Fruit fly (Drosophila melanogaster): ENCODE data around the gene CG10646.

The CG10646 gene

DNA sequence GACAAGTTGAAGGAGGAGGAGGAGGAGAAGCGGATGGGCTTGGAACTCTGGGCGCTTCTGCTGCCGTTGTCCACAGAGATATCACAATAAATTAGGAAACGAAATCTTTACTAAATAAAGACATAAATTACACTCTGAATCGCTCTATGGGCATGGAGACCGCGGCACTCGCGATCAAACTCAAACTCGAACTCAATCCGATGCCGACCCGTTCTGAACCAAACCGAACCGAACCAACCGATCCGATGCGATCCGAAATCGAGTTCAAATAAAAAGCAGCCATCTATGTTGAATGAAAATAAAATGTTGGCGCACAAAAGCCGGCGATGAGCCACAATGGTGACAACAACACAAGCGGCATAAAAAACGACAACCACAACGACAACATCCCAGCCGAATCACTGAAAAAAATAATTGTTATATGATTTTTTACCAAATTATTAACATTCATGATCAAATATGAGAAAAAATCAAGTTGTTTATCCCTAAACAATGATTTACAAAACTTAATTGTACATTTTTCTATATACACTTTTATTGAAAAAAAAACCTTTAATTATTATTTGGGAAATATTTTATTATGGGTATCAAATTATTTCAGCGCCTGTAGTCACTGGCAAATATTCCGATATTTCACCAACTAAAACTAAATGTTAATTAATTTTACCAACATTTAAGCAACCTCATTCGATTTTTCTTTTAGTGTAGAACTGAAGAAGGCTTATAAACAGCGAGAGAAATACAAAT lies 46.6 kb downstream of the CG10646 start (continued):
- peak; percentile 11 for TF ChIP-seq CG10565 (GFP tag; optimal IDR thresholded peaks at IDR 0.05)
- TF ChIP-seq crp (GFP tag; optimal IDR thresholded peaks at IDR 0.05): peak in 1 of 2 experiments; percentile 17
- peak; percentile 93 for TF ChIP-seq CG5180 (GFP tag; optimal IDR thresholded peaks at IDR 0.05)
- TF ChIP-seq CoRest (tag; optimal IDR thresholded peaks at IDR 0.05): peak; percentile 92
- TF ChIP-seq dysf (GFP tag; IDR thresholded peaks at IDR 0.05): peak; percentile 73
- TF ChIP-seq lov (optimal IDR thresholded peaks at IDR 0.05): no peak
- TF ChIP-seq lov (GFP tag; IDR thresholded peaks at IDR 0.05): 0 out of 3 replicates have a peak, but pooled peaks have one; percentile 60
- no peak for TF ChIP-seq CG15514 (GFP tag; optimal IDR thresholded peaks at IDR 0.05)
- TF ChIP-seq Ets65A (GFP tag): no peak
- TF ChIP-seq CG11456 (GFP tag; IDR thresholded peaks at IDR 0.05): no peak
- peak; percentile 36 for TF ChIP-seq CG3065 (GFP tag; optimal IDR thresholded peaks at IDR 0.05)
- peak; percentile 39; the same call in 1 of the 2 replicates for TF ChIP-seq E2f1 (GFP tag; IDR thresholded peaks at IDR 0.05)
- TF ChIP-seq croc (GFP tag; conservative IDR thresholded peaks at IDR 0.05): peak; percentile 73
- TF ChIP-seq MESR4 (GFP tag; optimal IDR thresholded peaks at IDR 0.05): no peak
- TF ChIP-seq CG6683 (GFP tag; optimal IDR thresholded peaks at IDR 0.05): no peak
- peak; percentile 20; the same call in 1 of the 2 replicates for TF ChIP-seq CG32532 (GFP tag; IDR thresholded peaks at IDR 0.05)
- TF ChIP-seq Nf-YA (GFP tag; IDR thresholded peaks at IDR 0.05): 0 out of 2 replicates have a peak, but pooled peaks have one; percentile 16
- TF ChIP-seq CG10959 (GFP tag; IDR thresholded peaks at IDR 0.05): peak; percentile 55; the same call in 1 of the 2 replicates
- TF ChIP-seq CG6254 (GFP tag; optimal IDR thresholded peaks at IDR 0.05): peak; percentile 80
- TF ChIP-seq BtbVII (GFP tag; optimal IDR thresholded peaks at IDR 0.05): peak; percentile 50
- peak; percentile 75 for TF ChIP-seq CG18476 (GFP tag; optimal IDR thresholded peaks at IDR 0.05)
- TF ChIP-seq corto (GFP tag; optimal IDR thresholded peaks at IDR 0.05): no peak
- peak; percentile 48 for TF ChIP-seq CG12219 (GFP tag; optimal IDR thresholded peaks at IDR 0.05)
- peak; percentile 98 for TF ChIP-seq CG31441 (GFP tag; IDR thresholded peaks at IDR 0.05)
- peak; percentile 88 for TF ChIP-seq Six4 (GFP tag; optimal IDR thresholded peaks at IDR 0.05)
- TF ChIP-seq CG1602 (GFP tag; optimal IDR thresholded peaks at IDR 0.05): peak; percentile 77
- TF ChIP-seq CG12659 (GFP tag; optimal IDR thresholded peaks at IDR 0.05): peak; percentile 72
- TF ChIP-seq CG10462 (GFP tag; optimal IDR thresholded peaks at IDR 0.05): peak; percentile 70
- TF ChIP-seq Rx (GFP tag; IDR thresholded peaks at IDR 0.05): no peak
- peak; percentile 93 for TF ChIP-seq CG9727 (GFP tag; optimal IDR thresholded peaks at IDR 0.05)
- peak; percentile 88 for TF ChIP-seq CG7556 (GFP tag; optimal IDR thresholded peaks at IDR 0.05)
- no peak for TF ChIP-seq CG10366 (GFP tag; IDR thresholded peaks at IDR 0.05)
- peak; percentile 78 for TF ChIP-seq tin (GFP tag; optimal IDR thresholded peaks at IDR 0.05)
- no peak for TF ChIP-seq C15 (GFP tag; IDR thresholded peaks at IDR 0.05)
- TF ChIP-seq pnt (GFP tag; optimal IDR thresholded peaks at IDR 0.05): peak; percentile 22
- TF ChIP-seq Dfd (GFP tag; optimal IDR thresholded peaks at IDR 0.05): no peak
- TF ChIP-seq fd96Cb (tag; optimal IDR thresholded peaks at IDR 0.05): peak; percentile 93
- TF ChIP-seq CG8388 (GFP tag; optimal IDR thresholded peaks at IDR 0.05): peak; percentile 92
- TF ChIP-seq CG6854 (GFP tag; optimal IDR thresholded peaks at IDR 0.05): peak; percentile 51
- TF ChIP-seq Hand (GFP tag; optimal IDR thresholded peaks at IDR 0.05): no peak
- TF ChIP-seq eve (GFP tag; optimal IDR thresholded peaks at IDR 0.05): peak in 1 of 2 experiments; percentile 82
- no peak for TF ChIP-seq HLH4C (GFP tag; IDR thresholded peaks at IDR 0.05; ENCODE audit: partially characterized antibody)
- no peak for TF ChIP-seq CG31365 (tag; optimal IDR thresholded peaks at IDR 0.05)
- peak; percentile 47 to 76 for TF ChIP-seq chif (GFP tag; optimal IDR thresholded peaks at IDR 0.05)
- peak; percentile 94 for TF ChIP-seq CG2712 (tag; optimal IDR thresholded peaks at IDR 0.05)
- TF ChIP-seq gt (GFP tag; IDR thresholded peaks at IDR 0.05): no peak
- peak; percentile 92 for TF ChIP-seq CG11504 (tag; optimal IDR thresholded peaks at IDR 0.05)
- peak; percentile 42; the same call in 1 of the 3 replicates for TF ChIP-seq so (GFP tag; IDR thresholded peaks at IDR 0.05)
- no peak for TF ChIP-seq cg (GFP tag; optimal IDR thresholded peaks at IDR 0.05)
